Worm (Caenorhabditis elegans): ENCODE data around the gene Y69A2AR.50.

DNA sequence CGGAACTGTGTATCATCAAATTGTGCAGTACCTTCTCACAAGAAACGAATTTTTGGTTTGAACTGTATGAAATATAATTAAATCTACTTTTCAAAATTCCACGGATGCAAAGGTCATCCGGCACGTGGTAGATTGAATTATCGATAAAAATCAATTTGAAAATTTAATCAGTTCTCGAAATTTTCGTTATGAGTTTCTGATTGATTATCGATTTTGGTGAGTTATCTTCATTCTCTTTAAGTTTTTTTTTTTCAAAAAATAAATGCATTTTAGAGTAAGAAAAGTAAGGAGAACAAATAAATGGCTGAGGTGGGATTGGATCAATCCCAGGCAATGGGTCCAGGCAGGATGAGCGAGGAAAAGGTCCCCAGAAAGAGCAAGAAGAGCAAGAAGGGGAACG is 35.2 kb downstream of the Y69A2AR.50 start, which contains the start of gene Y69A2AR.47:
- TF ChIP-seq nhr-77 (tag; optimal IDR thresholded peaks at IDR 0.05) = no peak
- TF ChIP-seq lin-13 (GFP tag; optimal IDR thresholded peaks at IDR 0.05) = no peak
- no peak for TF ChIP-seq ceh-82 (tag; optimal IDR thresholded peaks at IDR 0.05)
- no peak for TF ChIP-seq pag-3 (tag; optimal IDR thresholded peaks at IDR 0.05; ENCODE audit: borderline replicate concordance, insufficient read depth)
- no peak for TF ChIP-seq lin-15B (tag; optimal IDR thresholded peaks at IDR 0.05)
- no peak for TF ChIP-seq Y116A8C.19 (tag; optimal IDR thresholded peaks at IDR 0.05; ENCODE audit: borderline replicate concordance)
- TF ChIP-seq fos-1 (tag; optimal IDR thresholded peaks at IDR 0.05) = no peak
- no peak for TF ChIP-seq zag-1 (tag; optimal IDR thresholded peaks at IDR 0.05)
- no peak for TF ChIP-seq elt-3 (tag; optimal IDR thresholded peaks at IDR 0.05)
